Worm (Caenorhabditis elegans): ENCODE results near the gene F40F9.3.
A peak's percentile ranks its signal among the peaks of the same experiment; 100 is the strongest.

F40F9.3 gene

DNA sequence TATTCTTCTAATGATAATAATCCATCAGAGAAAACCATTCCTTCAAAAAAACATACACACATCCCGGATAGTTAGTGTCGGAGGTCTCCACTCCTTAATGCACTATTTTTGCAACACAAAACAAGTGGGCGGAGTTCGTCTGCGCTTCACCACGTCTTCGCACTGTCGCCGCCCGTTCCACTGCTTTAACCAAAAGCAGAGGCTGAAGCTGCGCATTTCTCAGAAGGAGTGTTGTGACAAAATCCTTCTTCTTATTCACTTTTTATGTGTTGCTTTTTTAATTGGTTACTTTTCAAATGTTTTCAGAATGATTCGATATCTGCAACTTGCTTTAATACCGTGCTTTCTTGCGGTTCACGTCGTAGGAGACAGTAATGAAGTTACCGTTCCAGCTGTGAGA is 29.9 kb downstream of the F40F9.3 start, which contains the start of gene F58E6.13:
TSS of gene F58E6.13 (plus strand) at position 301 of the 400 bp plus-strand sequence.
- TF ChIP-seq nhr-21 (tag; optimal IDR thresholded peaks at IDR 0.05) (no peak), elt-1 (tag; optimal IDR thresholded peaks at IDR 0.05) (no peak)

- TF ChIP-seq nhr-237 (tag; optimal IDR thresholded peaks at IDR 0.05) (no peak), peb-1 (tag; optimal IDR thresholded peaks at IDR 0.05) (no peak), ztf-1 (GFP tag; conservative IDR thresholded peaks at IDR 0.05) (no peak), unc-62 (GFP tag; optimal IDR thresholded peaks at IDR 0.05) (no peak), sma-3 (GFP tag; optimal IDR thresholded peaks at IDR 0.05) (no peak), nhr-11 (tag; optimal IDR thresholded peaks at IDR 0.05) (no peak), elt-3 (tag; optimal IDR thresholded peaks at IDR 0.05) (no peak)
These were observed 35.3 kb downstream of the F40F9.3 start, which contains the start of gene F58E6.4 for ce11 chrV:9750308-9750707. F58E6.4 (minus strand) TSS chrV:9750408.

ce11 chrV:9752918-9753317 is 37.9 kb downstream of the F40F9.3 start, which contains the start of gene F58E6.6:
F58E6.6 (minus strand) TSS chrV:9753018.
- TF ChIP-seq unc-62 (GFP tag; optimal IDR thresholded peaks at IDR 0.05) (no peak), ceh-82 (tag; optimal IDR thresholded peaks at IDR 0.05) (no peak), elt-1 (tag; optimal IDR thresholded peaks at IDR 0.05) (no peak), skn-1 (tag; optimal IDR thresholded peaks at IDR 0.05) (no peak)

DNA sequence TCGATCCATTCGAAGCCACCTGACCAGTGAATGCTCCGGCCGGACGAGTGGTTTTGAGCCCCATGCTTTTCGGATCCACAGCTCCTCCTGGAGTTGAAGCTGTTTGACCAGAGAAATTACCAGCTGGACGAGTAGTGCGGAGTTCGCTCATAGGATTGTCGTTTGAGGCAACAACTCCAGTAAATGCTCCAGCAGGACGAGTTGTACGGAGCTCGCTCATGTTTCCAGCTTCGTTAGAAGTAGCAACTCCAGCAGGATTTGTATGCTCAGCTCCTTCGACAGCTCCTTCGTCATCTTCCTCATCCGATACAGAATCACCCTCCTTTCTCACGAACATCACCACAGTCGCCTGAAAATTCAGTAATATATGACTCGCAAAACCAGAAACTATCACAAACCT is 38.5 kb downstream of the F40F9.3 start:
- TF ChIP-seq egl-27 (tag; optimal IDR thresholded peaks at IDR 0.05): no peak
- no peak for TF ChIP-seq nhr-6 (tag; optimal IDR thresholded peaks at IDR 0.05)
- TF ChIP-seq ceh-16 (tag; optimal IDR thresholded peaks at IDR 0.05): no peak
- TF ChIP-seq sma-3 (GFP tag; optimal IDR thresholded peaks at IDR 0.05): no peak
- TF ChIP-seq lsy-2 (tag; optimal IDR thresholded peaks at IDR 0.05): no peak
- TF ChIP-seq ztf-4 (tag; optimal IDR thresholded peaks at IDR 0.05): no peak
- TF ChIP-seq elt-3 (tag; optimal IDR thresholded peaks at IDR 0.05): no peak
- no peak for TF ChIP-seq ama-1 (optimal IDR thresholded peaks at IDR 0.05)
- TF ChIP-seq mdl-1 (tag; optimal IDR thresholded peaks at IDR 0.05): no peak
- TF ChIP-seq nhr-237 (tag; optimal IDR thresholded peaks at IDR 0.05): no peak
- TF ChIP-seq mab-5 (tag; optimal IDR thresholded peaks at IDR 0.05): no peak
- no peak for TF ChIP-seq Y55F3AM.14 (GFP tag; optimal IDR thresholded peaks at IDR 0.05)

DNA sequence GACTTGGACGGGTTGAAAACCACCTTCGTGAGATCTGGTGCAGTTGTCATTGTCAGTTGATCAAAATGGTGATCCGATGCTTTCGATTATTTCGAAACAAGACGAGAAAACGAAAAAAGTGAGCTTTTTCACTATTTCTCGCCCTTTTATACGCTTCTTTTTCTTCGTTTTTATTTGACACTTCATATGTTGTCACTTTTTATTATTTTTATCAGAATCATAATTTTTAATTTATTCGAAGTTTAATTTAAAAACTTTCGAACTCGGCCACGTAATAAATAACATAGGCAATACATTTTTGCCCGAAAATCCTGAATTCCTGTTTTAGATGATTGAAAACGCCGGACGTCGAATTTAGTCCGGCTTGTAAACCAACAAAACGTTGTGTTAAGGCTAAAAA is 39.5 kb downstream of the F40F9.3 start, which contains the start of gene F58E6.5:
TSS of gene F58E6.5 (minus strand) at position 101 of the 400 bp plus-strand sequence.
- TF ChIP-seq nhr-237 (tag; optimal IDR thresholded peaks at IDR 0.05) (no peak), alr-1 (tag; optimal IDR thresholded peaks at IDR 0.05) (no peak), elt-3 (tag; optimal IDR thresholded peaks at IDR 0.05) (no peak), aly-2 (tag; optimal IDR thresholded peaks at IDR 0.05) (no peak), ceh-16 (tag; optimal IDR thresholded peaks at IDR 0.05) (no peak)

DNA sequence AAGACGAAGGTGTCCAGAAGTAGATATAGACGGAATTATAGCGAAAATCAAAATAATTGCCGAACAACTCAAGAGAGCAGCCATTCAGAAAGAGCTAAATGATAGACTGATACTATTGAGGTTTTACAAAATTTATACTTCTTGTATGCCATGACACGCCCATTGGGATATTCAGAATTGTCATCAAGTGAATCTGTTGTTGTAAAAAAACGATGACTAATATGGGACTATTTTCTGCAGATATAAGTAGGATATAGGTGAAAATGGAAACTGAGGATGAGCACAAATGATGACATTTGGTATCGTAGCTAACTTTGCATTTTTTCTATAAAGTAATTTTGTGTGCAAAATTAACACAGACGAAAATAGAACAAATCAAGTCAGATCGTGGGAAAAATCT is 40.7 kb downstream of the F40F9.3 start, which contains the start of gene F58E6.8:
TSS of gene F58E6.8 (minus strand) at position 101 of the 400 bp plus-strand sequence.
- TF ChIP-seq sma-9 (GFP tag; optimal IDR thresholded peaks at IDR 0.05) (no peak), sma-9 (tag; optimal IDR thresholded peaks at IDR 0.05) (no peak), lin-13 (GFP tag; optimal IDR thresholded peaks at IDR 0.05) (no peak), nhr-10 (tag; optimal IDR thresholded peaks at IDR 0.05) (no peak), mdl-1 (tag; optimal IDR thresholded peaks at IDR 0.05) (no peak), sma-3 (GFP tag; optimal IDR thresholded peaks at IDR 0.05) (no peak), nhr-129 (tag; optimal IDR thresholded peaks at IDR 0.05) (no peak), nhr-77 (tag; optimal IDR thresholded peaks at IDR 0.05) (no peak), F13H6.1 (tag; optimal IDR thresholded peaks at IDR 0.05) (no peak)

- TF ChIP-seq sma-9 (GFP tag; optimal IDR thresholded peaks at IDR 0.05) (peak; percentile 59), sma-9 (tag; optimal IDR thresholded peaks at IDR 0.05) (no peak), nhr-129 (tag; optimal IDR thresholded peaks at IDR 0.05) (peak; percentile 34), C34F6.9 (tag; optimal IDR thresholded peaks at IDR 0.05) (no peak), crh-2 (tag; optimal IDR thresholded peaks at IDR 0.05) (peak; percentile 50), lin-13 (GFP tag; optimal IDR thresholded peaks at IDR 0.05) (peak; percentile 9), F13H6.1 (tag; optimal IDR thresholded peaks at IDR 0.05) (no peak), ztf-4 (tag; optimal IDR thresholded peaks at IDR 0.05) (no peak), fos-1 (tag; optimal IDR thresholded peaks at IDR 0.05) (peak; percentile 81)
These were observed 41.2 kb downstream of the F40F9.3 start, which contains the start of gene hrg-3 for ce11 chrV:9756242-9756641. hrg-3 (plus strand) TSS chrV:9756468.
